Worm (Caenorhabditis elegans) whole organism, L2 larva: ENCODE results near the gene T23F2.3.

Source experiments
- ama-1 ChIP-seq: fragments of 150-350 bp; optimal IDR thresholded peaks from 2 replicates; lab custom pipeline; 2018; ENCODE audit warnings: inconsistent platforms
- lin-39 ChIP-seq: fragments of 150-350 bp; optimal IDR thresholded peaks from 2 replicates; lab custom pipeline; 2014; ENCODE audit warnings: missing biosample characterization, missing genetic modification reagents, missing genetic modification characterization

ce11 chrX:5509114-5509877 lies 2.8 kb downstream of the T23F2.3 start:
- no peak for TF ChIP-seq lin-39 (tag; lab: Kevin White, UChicago)
- TF ChIP-seq ama-1 (lab: Kevin White, UChicago): no peak
